Fruit fly (Drosophila melanogaster): Measurements from ENCODE around the gene CG44325.
A peak's percentile ranks its signal among the peaks of the same experiment; 100 is the strongest.

CG44325 gene

dm6 chrX:9106775-9107283 is 28.5 kb upstream of the CG44325 start, which contains the start of gene Arfrp1 (continued):
- TF ChIP-seq aop (GFP tag; IDR thresholded peaks at IDR 0.05) (no peak), ap (GFP tag; IDR thresholded peaks at IDR 0.05) (no peak), bowl (GFP tag; IDR thresholded peaks at IDR 0.05) (no peak), ftz-f1 (GFP tag; optimal IDR thresholded peaks at IDR 0.05) (no peak), Sry-β (GFP tag; optimal IDR thresholded peaks at IDR 0.05) (no peak), run (tag; optimal IDR thresholded peaks at IDR 0.05) (no peak), fd102C (GFP tag; optimal IDR thresholded peaks at IDR 0.05) (no peak), CG3407 (GFP tag; optimal IDR thresholded peaks at IDR 0.05) (no peak), disco-r (GFP tag; optimal IDR thresholded peaks at IDR 0.05) (peak; percentile 11), maf-S (GFP tag; optimal IDR thresholded peaks at IDR 0.05) (no peak), CG30020 (tag; optimal IDR thresholded peaks at IDR 0.05) (peak; percentile 27), NK7.1 (GFP tag; optimal IDR thresholded peaks at IDR 0.05) (no peak), CG5245 (GFP tag; optimal IDR thresholded peaks at IDR 0.05) (no peak), Dref (GFP tag; IDR thresholded peaks at IDR 0.05) (peak; percentile 43), CG6813 (GFP tag; optimal IDR thresholded peaks at IDR 0.05) (no peak), YL-1 (GFP tag; optimal IDR thresholded peaks at IDR 0.05) (no peak), ATbp (GFP tag; optimal IDR thresholded peaks at IDR 0.05) (no peak), Gug (GFP tag; IDR thresholded peaks at IDR 0.05) (peak; percentile 10; the same call in 1 of the 4 replicates), CG34224 (GFP tag; IDR thresholded peaks at IDR 0.05; ENCODE audit: partially characterized antibody) (peak; percentile 79), knrl (GFP tag; IDR thresholded peaks at IDR 0.05; ENCODE audit: partially characterized antibody) (peak; percentile 80), unc-4 (GFP tag; IDR thresholded peaks at IDR 0.05; ENCODE audit: partially characterized antibody) (peak; percentile 75), bbx (GFP tag; IDR thresholded peaks at IDR 0.05; ENCODE audit: partially characterized antibody) (peak; percentile 85), CG17328 (GFP tag; IDR thresholded peaks at IDR 0.05) (no peak), Usf (GFP tag; optimal IDR thresholded peaks at IDR 0.05) (no peak), inv (GFP tag; IDR thresholded peaks at IDR 0.05; ENCODE audit: partially characterized antibody) (peak; percentile 75), nerfin-2 (GFP tag; IDR thresholded peaks at IDR 0.05; ENCODE audit: partially characterized antibody) (peak; percentile 45; the same call in 1 of the 2 replicates), Xrp1 (GFP tag; IDR thresholded peaks at IDR 0.05) (no peak), CG2875 (GFP tag; optimal IDR thresholded peaks at IDR 0.05) (no peak), scrt (GFP tag; optimal IDR thresholded peaks at IDR 0.05) (no peak), Side (GFP tag; optimal IDR thresholded peaks at IDR 0.05) (no peak), ranshi (GFP tag; IDR thresholded peaks at IDR 0.05) (no peak), CTCF (GFP tag; optimal IDR thresholded peaks at IDR 0.05) (no peak), CG12155 (GFP tag; optimal IDR thresholded peaks at IDR 0.05) (no peak), CG14860 (GFP tag; IDR thresholded peaks at IDR 0.05; ENCODE audit: partially characterized antibody) (peak; percentile 77), CG42726 (GFP tag; IDR thresholded peaks at IDR 0.05; ENCODE audit: partially characterized antibody) (peak; percentile 73), MESR4 (GFP tag; optimal IDR thresholded peaks at IDR 0.05) (peak; percentile 71), CG3838 (GFP tag; optimal IDR thresholded peaks at IDR 0.05) (no peak), CG11398 (GFP tag; optimal IDR thresholded peaks at IDR 0.05) (no peak), CG2129 (GFP tag; IDR thresholded peaks at IDR 0.05; ENCODE audit: partially characterized antibody) (peak; percentile 53), Mad (GFP tag; optimal IDR thresholded peaks at IDR 0.05) (no peak), CG7271 (tag; optimal IDR thresholded peaks at IDR 0.05) (no peak), ttk (GFP tag; IDR thresholded peaks at IDR 0.05) (no peak; the same call in 1 of the 2 replicates), CG15514 (GFP tag; optimal IDR thresholded peaks at IDR 0.05) (peak; percentile 31), emc (GFP tag; optimal IDR thresholded peaks at IDR 0.05) (no peak), CG11247 (GFP tag; IDR thresholded peaks at IDR 0.05) (no peak; the same call in 1 of the 2 replicates), vfl (GFP tag; optimal IDR thresholded peaks at IDR 0.05) (no peak), az2 (GFP tag; optimal IDR thresholded peaks at IDR 0.05) (peak; percentile 13), CG1647 (GFP tag; optimal IDR thresholded peaks at IDR 0.05) (no peak), Xbp1 (GFP tag; optimal IDR thresholded peaks at IDR 0.05) (peak; percentile 40), kay (GFP tag; optimal IDR thresholded peaks at IDR 0.05) (peak; percentile 11), CG4424 (GFP tag; optimal IDR thresholded peaks at IDR 0.05) (peak; percentile 6)

Data from whole organism, embryonic.